Fruit fly (Drosophila melanogaster) whole organism, embryonic: ENCODE results near the gene CG13084.

Experiments used
- ATbp ChIP-seq: fragments of 200-800 bp; sonication (Bioruptor generic); optimal IDR thresholded peaks from 2 replicates; lab custom pipeline; 2017; ENCODE audit warnings: missing biosample characterization, mild to moderate bottlenecking, missing genetic modification characterization, missing genetic modification reagents
- Atf3 ChIP-seq: fragments of 200-800 bp; sonication (Bioruptor generic); optimal IDR thresholded peaks from 3 replicates; lab custom pipeline; 2016; ENCODE audit warnings: missing biosample characterization, missing genetic modification characterization
- CG10654 ChIP-seq: fragments of 200-800 bp; sonication (Bioruptor generic); optimal IDR thresholded peaks from 2 replicates; lab custom pipeline; 2016; ENCODE audit warnings: missing biosample characterization, missing genetic modification characterization
- CG15011 ChIP-seq: fragments of 200-800 bp; sonication (Bioruptor generic); optimal IDR thresholded peaks from 3 replicates; lab custom pipeline; 2018; ENCODE audit warnings: missing biosample characterization, mild to moderate bottlenecking, missing genetic modification characterization
- CG15269 ChIP-seq: fragments of 200-800 bp; sonication (Bioruptor generic); optimal IDR thresholded peaks from 2 replicates; lab custom pipeline; 2018; ENCODE audit warnings: missing biosample characterization, mild to moderate bottlenecking, missing genetic modification characterization, moderate library complexity
- CG17361 ChIP-seq: fragments of 200-800 bp; sonication (Bioruptor generic); IDR thresholded peaks from 3 replicates; pipeline ENCODE4 v1.3.6; 2022; ENCODE audit warnings: missing biosample characterization, missing genetic modification characterization
- CG17912 ChIP-seq: fragments of 200-800 bp; sonication (Bioruptor generic); optimal IDR thresholded peaks from 2 replicates; lab custom pipeline; 2018; ENCODE audit warnings: missing biosample characterization, mild to moderate bottlenecking, missing genetic modification characterization
- CG18011 ChIP-seq: fragments of 200-800 bp; sonication (Bioruptor generic); optimal IDR thresholded peaks from 2 replicates; lab custom pipeline; 2017; ENCODE audit warnings: missing biosample characterization, missing genetic modification characterization, mild to moderate bottlenecking, moderate library complexity, missing genotype
- CG3065 ChIP-seq: fragments of 200-800 bp; sonication (Bioruptor generic); optimal IDR thresholded peaks from 2 replicates; lab custom pipeline; 2016; ENCODE audit warnings: missing biosample characterization, missing genetic modification characterization
- CG3163 ChIP-seq: fragments of 200-800 bp; sonication (Bioruptor generic); optimal IDR thresholded peaks from 3 replicates; lab custom pipeline; 2016; ENCODE audit warnings: missing biosample characterization, missing genetic modification characterization
- CG32772 ChIP-seq: fragments of 200-800 bp; sonication (Bioruptor generic); IDR thresholded peaks from 2 replicates; pipeline ENCODE4 v1.3.6; 2022; ENCODE audit warnings: missing biosample characterization, missing genetic modification characterization
- CG5245 ChIP-seq: fragments of 200-800 bp; sonication (Bioruptor generic); optimal IDR thresholded peaks from 3 replicates; lab custom pipeline; 2016; ENCODE audit warnings: missing biosample characterization, missing genetic modification characterization
- CG7839 ChIP-seq: fragments of 200-800 bp; sonication (Bioruptor generic); optimal IDR thresholded peaks from 3 replicates; lab custom pipeline; 2018; ENCODE audit warnings: missing biosample characterization, mild to moderate bottlenecking, missing genetic modification characterization, moderate library complexity
- CG8359 ChIP-seq: fragments of 200-800 bp; sonication (Bioruptor generic); optimal IDR thresholded peaks from 2 replicates; lab custom pipeline; 2017; ENCODE audit warnings: missing biosample characterization, mild to moderate bottlenecking, missing genetic modification characterization, borderline replicate concordance
- CG8765 ChIP-seq: fragments of 200-800 bp; sonication (Bioruptor generic); IDR thresholded peaks from 2 replicates; pipeline ENCODE4 v1.3.6; 2022; ENCODE audit warnings: missing biosample characterization, missing genetic modification characterization
- CG9609 ChIP-seq: fragments of 200-800 bp; sonication (Bioruptor generic); optimal IDR thresholded peaks from 3 replicates; lab custom pipeline; 2016; ENCODE audit warnings: missing biosample characterization, missing genetic modification characterization
- CG9817 ChIP-seq: fragments of 200-800 bp; sonication (Bioruptor generic); optimal IDR thresholded peaks from 2 replicates; lab custom pipeline; 2018; ENCODE audit warnings: missing biosample characterization, mild to moderate bottlenecking, missing genetic modification characterization, moderate library complexity
- CG9932 ChIP-seq: fragments of 200-800 bp; sonication (Bioruptor generic); IDR thresholded peaks from 2 replicates; pipeline ENCODE4 v1.3.6; 2022; ENCODE audit warnings: missing biosample characterization, missing genetic modification characterization
- CTCF ChIP-seq: fragments of 200-800 bp; sonication (Bioruptor generic); optimal IDR thresholded peaks from 2 replicates; lab custom pipeline; 2017; ENCODE audit warnings: missing biosample characterization, mild to moderate bottlenecking, missing genetic modification characterization, moderate library complexity
- D ChIP-seq, 2 experiments: fragments of 200-800 bp in 1 of 2; fragments of >200 bp in 1 of 2; sonication (Bioruptor generic) in 1 of 2; optimal IDR thresholded peaks; 2 replicates in 1 of 2; 3 replicates in 1 of 2; lab custom pipeline; 2017; ENCODE audit warnings: mild to moderate bottlenecking in 1 of 2, missing biosample characterization in 1 of 2, missing genetic modification characterization in 1 of 2, missing genetic modification reagents in 1 of 2
- D19B ChIP-seq: fragments of 200-800 bp; sonication (Bioruptor generic); optimal IDR thresholded peaks from 2 replicates; lab custom pipeline; 2017; ENCODE audit warnings: missing biosample characterization, mild to moderate bottlenecking, missing genetic modification characterization
- Dfd ChIP-seq, 2 experiments: fragments of >200 bp; optimal IDR thresholded peaks; 2 replicates each; lab custom pipeline; 2017; ENCODE audit warnings: missing biosample characterization in 2 of 2, missing genetic modification characterization in 2 of 2
- Gug ChIP-seq: fragments of 200-800 bp; sonication (Bioruptor generic); IDR thresholded peaks from 4 replicates; pipeline ENCODE4 v1.3.6; 2022; ENCODE audit warnings: missing biosample characterization, missing genetic modification characterization
- HLH3B ChIP-seq: fragments of 200-800 bp; sonication (Bioruptor generic); IDR thresholded peaks from 2 replicates; pipeline ENCODE4 v1.3.6; 2022; ENCODE audit warnings: missing biosample characterization, missing genetic modification characterization
- Hr39 ChIP-seq: fragments of >200 bp; optimal IDR thresholded peaks from 2 replicates; lab custom pipeline; 2017
- Hsf ChIP-seq: fragments of 200-800 bp; sonication (Bioruptor generic); optimal IDR thresholded peaks from 3 replicates; lab custom pipeline; 2016; ENCODE audit warnings: missing biosample characterization, missing genetic modification characterization
- Kr ChIP-seq: fragments of 200-800 bp; sonication (Bioruptor generic); optimal IDR thresholded peaks from 2 replicates; lab custom pipeline; 2017; ENCODE audit warnings: missing biosample characterization, mild to moderate bottlenecking, missing genetic modification characterization
- Meics ChIP-seq: fragments of 200-800 bp; sonication (Bioruptor generic); optimal IDR thresholded peaks from 2 replicates; lab custom pipeline; 2017; ENCODE audit warnings: missing biosample characterization, mild to moderate bottlenecking, missing genetic modification characterization
- Six4 ChIP-seq: fragments of 200-800 bp; sonication (Bioruptor generic); optimal IDR thresholded peaks from 2 replicates; lab custom pipeline; 2016; ENCODE audit warnings: missing biosample characterization, missing genetic modification characterization
- Sry-β ChIP-seq: fragments of 200-800 bp; sonication (Bioruptor generic); optimal IDR thresholded peaks from 2 replicates; lab custom pipeline; 2018; ENCODE audit warnings: missing biosample characterization, mild to moderate bottlenecking, missing genetic modification characterization, moderate library complexity
- Sry-δ ChIP-seq: fragments of 200-800 bp; sonication (Bioruptor generic); optimal IDR thresholded peaks from 2 replicates; lab custom pipeline; 2016; ENCODE audit warnings: missing biosample characterization, missing genetic modification characterization
- crc ChIP-seq: fragments of 200-800 bp; sonication (Bioruptor generic); optimal IDR thresholded peaks from 2 replicates; lab custom pipeline; 2016; ENCODE audit warnings: missing biosample characterization, missing genetic modification characterization
- dmrt11E ChIP-seq: fragments of 200-800 bp; sonication (Bioruptor generic); optimal IDR thresholded peaks from 3 replicates; lab custom pipeline; 2018; ENCODE audit warnings: missing biosample characterization, mild to moderate bottlenecking, missing genetic modification characterization, moderate library complexity
- ems ChIP-seq: fragments of 200-800 bp; sonication (Bioruptor generic); optimal IDR thresholded peaks from 3 replicates; lab custom pipeline; 2016; ENCODE audit warnings: missing biosample characterization, missing genetic modification characterization
- exex ChIP-seq: fragments of 200-800 bp; sonication (Bioruptor generic); optimal IDR thresholded peaks from 4 replicates; lab custom pipeline; 2018; ENCODE audit warnings: missing biosample characterization, mild to moderate bottlenecking, missing genetic modification characterization, moderate library complexity
- gem ChIP-seq: fragments of 200-800 bp; sonication (Bioruptor generic); optimal IDR thresholded peaks from 2 replicates; lab custom pipeline; 2019; ENCODE audit warnings: missing biosample characterization, mild to moderate bottlenecking, missing genetic modification characterization, moderate library complexity
- ham ChIP-seq: fragments of 200-800 bp; sonication (Bioruptor generic); IDR thresholded peaks from 2 replicates; pipeline ENCODE4 v1.3.6; 2022; ENCODE audit warnings: missing biosample characterization, missing genetic modification characterization
- hb ChIP-seq: fragments of 200-800 bp; sonication (Bioruptor generic); IDR thresholded peaks from 3 replicates; pipeline ENCODE4 v1.3.6; 2022; ENCODE audit warnings: missing biosample characterization, missing genetic modification characterization; ENCODE audit not compliant: partially characterized antibody
- hbn ChIP-seq: fragments of 200-800 bp; sonication (Bioruptor generic); IDR thresholded peaks from 2 replicates; pipeline ENCODE4 v1.3.6; 2022; ENCODE audit warnings: missing biosample characterization, missing genetic modification characterization; ENCODE audit not compliant: partially characterized antibody
- inv ChIP-seq: fragments of 200-800 bp; sonication (Bioruptor generic); IDR thresholded peaks from 2 replicates; pipeline ENCODE4 v1.3.6; 2022; ENCODE audit warnings: missing biosample characterization, missing genetic modification characterization; ENCODE audit not compliant: partially characterized antibody
- maf-S ChIP-seq: fragments of 200-800 bp; sonication (Bioruptor generic); optimal IDR thresholded peaks from 2 replicates; lab custom pipeline; 2016; ENCODE audit warnings: missing biosample characterization, missing genetic modification characterization
- mld ChIP-seq: fragments of 200-800 bp; sonication (Bioruptor generic); IDR thresholded peaks from 3 replicates; pipeline ENCODE4 v1.3.6; 2022; ENCODE audit warnings: missing biosample characterization, missing genetic modification characterization; ENCODE audit not compliant: partially characterized antibody
- oc ChIP-seq: fragments of 200-800 bp; sonication (Bioruptor generic); optimal IDR thresholded peaks from 2 replicates; lab custom pipeline; 2018; ENCODE audit warnings: missing biosample characterization, mild to moderate bottlenecking, missing genetic modification characterization, moderate library complexity
- pnt ChIP-seq: fragments of 200-800 bp; sonication (Bioruptor generic); optimal IDR thresholded peaks from 3 replicates; lab custom pipeline; 2016; ENCODE audit warnings: missing biosample characterization, missing genetic modification characterization
- seq ChIP-seq: fragments of 200-800 bp; sonication (Bioruptor generic); IDR thresholded peaks from 2 replicates; pipeline ENCODE4 v1.3.6; 2022; ENCODE audit warnings: missing biosample characterization, missing genetic modification characterization
- shn ChIP-seq: fragments of 200-800 bp; sonication (Bioruptor generic); optimal IDR thresholded peaks from 3 replicates; lab custom pipeline; 2016; ENCODE audit warnings: missing biosample characterization, missing genetic modification characterization
- sima ChIP-seq: fragments of 200-800 bp; sonication (Bioruptor generic); optimal IDR thresholded peaks from 2 replicates; lab custom pipeline; 2016; ENCODE audit warnings: missing biosample characterization, missing genetic modification characterization
- slou ChIP-seq: fragments of 200-800 bp; sonication (Bioruptor generic); optimal IDR thresholded peaks from 3 replicates; lab custom pipeline; 2016; ENCODE audit warnings: missing biosample characterization, missing genetic modification characterization
- sna ChIP-seq: fragments of 200-800 bp; sonication (Bioruptor generic); IDR thresholded peaks from 2 replicates; pipeline ENCODE4 v1.3.6; 2022; ENCODE audit warnings: missing biosample characterization, missing genetic modification characterization; ENCODE audit not compliant: partially characterized antibody
- zfh1 ChIP-seq: fragments of 200-800 bp; sonication (Bioruptor generic); IDR thresholded peaks from 3 replicates; pipeline ENCODE4 v1.3.6; 2022; ENCODE audit warnings: missing biosample characterization, missing genetic modification characterization

CG13084 gene

dm6 chr2L:19492934-19493686, 8.4 kb downstream of the CG13084 start, which contains the start of the genes swm and Ctu2 (continued):
- TF ChIP-seq ATbp = no peak
- no peak for TF ChIP-seq gem (tag; lab: Kevin White, UChicago)
- TF ChIP-seq CG5245 = no peak
- peak; percentile 78 for TF ChIP-seq CG15269 (tag; lab: Kevin White, UChicago)
- peak; percentile 34 for TF ChIP-seq slou (GFP tag; lab: Kevin White, UChicago)
- no peak for TF ChIP-seq seq (GFP tag; lab: Robert Waterston, UW)
- no peak for TF ChIP-seq Hsf (GFP tag; lab: Kevin White, UChicago)
- no peak for TF ChIP-seq pnt (GFP tag; lab: Kevin White, UChicago)
- TF ChIP-seq mld (GFP tag; lab: Robert Waterston, UW) = no peak
- TF ChIP-seq oc (tag; lab: Kevin White, UChicago) = peak; percentile 37
- TF ChIP-seq Sry-β (GFP tag; lab: Kevin White, UChicago) = peak; percentile 94
- peak; percentile 66 for TF ChIP-seq hbn
- peak; percentile 83 for TF ChIP-seq CG9932 (GFP tag; lab: Robert Waterston, UW)
- TF ChIP-seq Hr39 (lab: Kevin White, UChicago) = no peak
- no peak for TF ChIP-seq ems (GFP tag; lab: Kevin White, UChicago)
- no peak for TF ChIP-seq shn
- peak; percentile 62; the same call in 1 of the 3 replicates for TF ChIP-seq hb (GFP tag; lab: Robert Waterston, UW)
- no peak for TF ChIP-seq CG3065 (GFP tag; lab: Kevin White, UChicago)
- TF ChIP-seq HLH3B = peak; percentile 53; the same call in 1 of the 2 replicates
- no peak for TF ChIP-seq CG8359
- peak; percentile 77 for TF ChIP-seq CG7839 (tag; lab: Kevin White, UChicago)
- no peak for TF ChIP-seq maf-S (GFP tag; lab: Kevin White, UChicago)
- peak; percentile 50 for TF ChIP-seq exex (tag; lab: Kevin White, UChicago)
- no peak for TF ChIP-seq crc (GFP tag; lab: Kevin White, UChicago)
- TF ChIP-seq Gug (GFP tag; lab: Robert Waterston, UW) = peak; percentile 26; the same call in 2 of the 4 replicates
- TF ChIP-seq Meics = no peak
- TF ChIP-seq ham (GFP tag; lab: Robert Waterston, UW) = no peak
- TF ChIP-seq CG17912 (GFP tag; lab: Kevin White, UChicago) = no peak
- no peak for TF ChIP-seq CG3163 (GFP tag; lab: Kevin White, UChicago)
- TF ChIP-seq zfh1 (GFP tag; lab: Robert Waterston, UW) = no peak
- no peak for TF ChIP-seq sima (GFP tag; lab: Kevin White, UChicago)
- TF ChIP-seq CTCF = no peak
- no peak for TF ChIP-seq CG9609 (GFP tag; lab: Kevin White, UChicago)
- TF ChIP-seq inv (GFP tag; lab: Robert Waterston, UW) = peak; percentile 62
- no peak for TF ChIP-seq Dfd (GFP tag; optimal IDR thresholded peaks at IDR 0.05; lab: Kevin White, UChicago)
- TF ChIP-seq CG18011 (GFP tag; lab: Kevin White, UChicago) = peak; percentile 21
- peak; percentile 46 for TF ChIP-seq D19B
- TF ChIP-seq CG10654 (GFP tag; lab: Kevin White, UChicago) = peak; percentile 14
- peak; percentile 64 for TF ChIP-seq Sry-δ (GFP tag; lab: Kevin White, UChicago)
- peak; percentile 87 for TF ChIP-seq CG17361 (GFP tag; lab: Robert Waterston, UW)
- peak; percentile 79 for TF ChIP-seq CG9817 (tag; lab: Kevin White, UChicago)
- no peak for TF ChIP-seq CG15011 (GFP tag; lab: Kevin White, UChicago)
- no peak for TF ChIP-seq Atf3
- peak; percentile 67; the same call in 1 of the 2 replicates for TF ChIP-seq sna (GFP tag; lab: Robert Waterston, UW)
- TF ChIP-seq CG8765 = no peak
- TF ChIP-seq Six4 (GFP tag; lab: Kevin White, UChicago) = no peak
- no peak for TF ChIP-seq D (optimal IDR thresholded peaks at IDR 0.05; lab: Kevin White, UChicago)
- peak; percentile 40 for TF ChIP-seq D (GFP tag; optimal IDR thresholded peaks at IDR 0.05; lab: Kevin White, UChicago)
- peak; percentile 35; the same call in 1 of the 2 replicates for TF ChIP-seq CG32772 (GFP tag; lab: Robert Waterston, UW)
- TF ChIP-seq dmrt11E (tag; lab: Kevin White, UChicago) = peak; percentile 65
- TF ChIP-seq Kr (GFP tag; lab: Kevin White, UChicago) = no peak
